Worm (Caenorhabditis elegans): Measurements from ENCODE around the gene coq-2.

Gene coq-2

ce11 chrIII:6946382-6946781 is 10.6 kb downstream of the coq-2 start, which contains the start of gene let-711:
TSS of gene let-711 (plus strand) at chrIII:6946718.
- TF ChIP-seq Y48G9A.11 (GFP tag; IDR thresholded peaks at IDR 0.05), result peak; percentile 97
- TF ChIP-seq mes-2 (tag; optimal IDR thresholded peaks at IDR 0.05; ENCODE audit: poor library complexity, severe bottlenecking), result peak; percentile 28
- TF ChIP-seq daf-19 (GFP tag; conservative IDR thresholded peaks at IDR 0.05), result no peak
- TF ChIP-seq nhr-48 (tag; optimal IDR thresholded peaks at IDR 0.05), result no peak
- TF ChIP-seq hlh-30 (tag; optimal IDR thresholded peaks at IDR 0.05; ENCODE audit: insufficient read depth), result peak; percentile 4
- TF ChIP-seq T20F7.1 (GFP tag; optimal IDR thresholded peaks at IDR 0.05), result peak; percentile 95
- TF ChIP-seq aha-1 (tag), result peak; percentile 56
- TF ChIP-seq lin-1 (GFP tag; IDR thresholded peaks at IDR 0.05), result no peak
- peak in 1 of 2 experiments; percentile 27 for TF ChIP-seq lsy-2 (tag; optimal IDR thresholded peaks at IDR 0.05)
- TF ChIP-seq tra-1 (GFP tag; IDR thresholded peaks at IDR 0.05), result no peak
- no peak for TF ChIP-seq daf-16 (GFP tag; optimal IDR thresholded peaks at IDR 0.05)
- peak; percentile 18 for TF ChIP-seq daf-16 (tag; optimal IDR thresholded peaks at IDR 0.05)
- no peak for TF ChIP-seq nhr-25 (tag; optimal IDR thresholded peaks at IDR 0.05; ENCODE audit: borderline replicate concordance, insufficient read depth)
- TF ChIP-seq saeg-2 (GFP tag; IDR thresholded peaks at IDR 0.05), result no peak

- TF ChIP-seq lsy-2 (tag; optimal IDR thresholded peaks at IDR 0.05) (peak in 1 of 2 experiments; percentile 21), mdl-1 (tag; optimal IDR thresholded peaks at IDR 0.05) (peak in 1 of 2 experiments; percentile 16), ceh-28 (tag; optimal IDR thresholded peaks at IDR 0.05) (no peak), saeg-2 (GFP tag; IDR thresholded peaks at IDR 0.05) (no peak), nhr-28 (tag; optimal IDR thresholded peaks at IDR 0.05) (peak; percentile 63), mxl-3 (GFP tag; optimal IDR thresholded peaks at IDR 0.05) (peak; percentile 26), hif-1 (tag; optimal IDR thresholded peaks at IDR 0.05) (peak in 1 of 2 experiments; percentile 9), hlh-30 (tag; optimal IDR thresholded peaks at IDR 0.05; ENCODE audit: insufficient read depth) (peak; percentile 86), hlh-11 (tag; optimal IDR thresholded peaks at IDR 0.05) (peak; percentile 48), duxl-1 (tag; optimal IDR thresholded peaks at IDR 0.05; ENCODE audit: poor library complexity) (no peak), daf-16 (GFP tag; optimal IDR thresholded peaks at IDR 0.05) (no peak), daf-16 (tag; optimal IDR thresholded peaks at IDR 0.05) (peak; percentile 9)
These were observed 12.1 kb downstream of the coq-2 start for ce11 chrIII:6947896-6948295.

ce11 chrIII:6951435-6951834 is 15.7 kb downstream of the coq-2 start:
- no peak for TF ChIP-seq pha-4 (GFP tag; IDR thresholded peaks at IDR 0.05)
- no peak for TF ChIP-seq pha-4 (tag; optimal IDR thresholded peaks at IDR 0.05)
- no peak for TF ChIP-seq nhr-11 (tag; optimal IDR thresholded peaks at IDR 0.05)
- TF ChIP-seq nhr-6 (tag; optimal IDR thresholded peaks at IDR 0.05), result no peak
- no peak for TF ChIP-seq dve-1 (tag; optimal IDR thresholded peaks at IDR 0.05; ENCODE audit: insufficient read depth)
- TF ChIP-seq lsy-2 (tag; optimal IDR thresholded peaks at IDR 0.05), result peak in 1 of 2 experiments; percentile 49
- TF ChIP-seq dpl-1 (GFP tag; optimal IDR thresholded peaks at IDR 0.05), result peak; percentile 31
- no peak for TF ChIP-seq madf-5 (GFP tag; IDR thresholded peaks at IDR 0.05)
- no peak for TF ChIP-seq zfp-2 (tag; optimal IDR thresholded peaks at IDR 0.05)
- TF ChIP-seq hlh-30 (tag; optimal IDR thresholded peaks at IDR 0.05; ENCODE audit: insufficient read depth), result peak; percentile 4
- TF ChIP-seq lin-13 (GFP tag; optimal IDR thresholded peaks at IDR 0.05), result no peak

- no peak for TF ChIP-seq zfp-2 (tag; optimal IDR thresholded peaks at IDR 0.05)
- TF ChIP-seq ctbp-1 (GFP tag; IDR thresholded peaks at IDR 0.05), result no peak
- peak; percentile 43; the same call in 1 of the 2 replicates for TF ChIP-seq set-16 (GFP tag; IDR thresholded peaks at IDR 0.05)
- no peak for TF ChIP-seq lin-39 (tag; optimal IDR thresholded peaks at IDR 0.05)
- no peak for TF ChIP-seq Y105C5A.15 (GFP tag; IDR thresholded peaks at IDR 0.05)
These were observed 17.6 kb downstream of the coq-2 start for ce11 chrIII:6953373-6953772.

Measured in whole organism, L4 larva.